Worm (Caenorhabditis elegans): ENCODE results near the gene uggt-1.

DNA sequence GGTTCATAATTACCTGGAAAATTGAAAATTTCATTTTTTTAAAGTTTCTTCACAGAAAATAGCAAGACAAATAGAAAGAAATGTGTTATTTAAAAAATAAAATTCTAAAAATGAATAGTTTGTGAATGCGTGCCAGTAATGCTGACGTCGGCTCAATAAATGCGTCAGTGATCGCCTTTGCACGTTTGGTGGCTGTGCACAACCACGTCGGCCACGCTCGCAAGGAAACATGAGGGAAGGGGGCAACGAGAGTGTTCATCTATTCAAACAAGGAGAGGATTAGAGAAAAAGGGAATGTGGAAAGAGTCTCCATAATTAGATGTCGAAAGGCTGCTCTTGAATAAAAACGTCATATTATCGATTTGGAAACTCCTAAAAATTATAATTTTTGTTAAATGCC is at the start of gene uggt-1:
- TF ChIP-seq nhr-11 (tag; optimal IDR thresholded peaks at IDR 0.05): peak; percentile 51
- TF ChIP-seq mml-1 (tag; optimal IDR thresholded peaks at IDR 0.05): no peak
